Fruit fly (Drosophila melanogaster): ENCODE data around the gene Spag1.

The Spag1 gene

DNA sequence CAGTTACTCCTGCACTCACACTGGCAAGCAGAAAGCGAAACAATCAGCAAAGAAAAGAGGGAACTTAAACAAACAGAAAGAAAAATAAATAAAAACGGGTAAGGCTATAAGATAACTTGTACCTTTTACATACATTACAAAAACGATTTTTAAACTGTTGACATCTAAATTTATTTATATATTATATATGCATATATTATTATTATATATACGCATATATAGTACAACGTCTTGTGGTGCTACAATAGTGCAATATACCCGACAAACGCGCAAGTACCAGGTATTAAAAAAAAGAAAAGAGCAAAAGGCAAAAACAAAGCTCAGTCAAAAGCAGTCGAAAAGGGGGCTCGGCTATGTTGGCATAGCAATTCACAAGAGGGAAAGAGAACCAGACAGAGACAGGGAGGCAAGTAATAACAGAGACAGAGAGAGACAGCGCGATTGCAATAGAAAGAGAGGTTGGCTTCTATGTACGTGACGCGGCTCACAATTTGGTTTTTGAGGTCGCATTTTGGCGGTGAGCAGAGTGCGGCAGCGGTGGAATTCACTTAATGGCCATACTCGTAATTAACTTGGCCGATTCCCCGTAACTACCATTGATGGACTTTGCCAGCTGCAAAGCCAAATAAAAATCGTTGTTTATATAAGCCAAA lies 6.5 kb downstream of the Spag1 start (continued):
- TF ChIP-seq Sry-β (GFP tag; optimal IDR thresholded peaks at IDR 0.05) (no peak), Drgx (GFP tag; IDR thresholded peaks at IDR 0.05) (peak; percentile 96), Abd-B (GFP tag; optimal IDR thresholded peaks at IDR 0.05) (peak; percentile 62), CG7928 (GFP tag; optimal IDR thresholded peaks at IDR 0.05) (peak; percentile 8), NC2α (GFP tag; optimal IDR thresholded peaks at IDR 0.05) (no peak), shn (GFP tag; optimal IDR thresholded peaks at IDR 0.05) (no peak), tap (tag; optimal IDR thresholded peaks at IDR 0.05) (peak; percentile 66), CG8089 (GFP tag; optimal IDR thresholded peaks at IDR 0.05) (no peak), CG7987 (GFP tag; optimal IDR thresholded peaks at IDR 0.05) (peak; percentile 13), pnt (GFP tag; optimal IDR thresholded peaks at IDR 0.05) (no peak), CG17328 (GFP tag; IDR thresholded peaks at IDR 0.05) (peak; percentile 88), lov (optimal IDR thresholded peaks at IDR 0.05) (no peak), lov (GFP tag; IDR thresholded peaks at IDR 0.05) (peak; percentile 68; the same call in 1 of the 3 replicates), oc (tag; optimal IDR thresholded peaks at IDR 0.05) (peak; percentile 91), B-H2 (GFP tag; optimal IDR thresholded peaks at IDR 0.05) (no peak), CG34376 (GFP tag; optimal IDR thresholded peaks at IDR 0.05) (no peak), NC2β (GFP tag; optimal IDR thresholded peaks at IDR 0.05) (no peak), sima (GFP tag; optimal IDR thresholded peaks at IDR 0.05) (no peak), sens-2 (GFP tag; IDR thresholded peaks at IDR 0.05) (no peak), knrl (GFP tag; IDR thresholded peaks at IDR 0.05; ENCODE audit: partially characterized antibody) (no peak), so (GFP tag; IDR thresholded peaks at IDR 0.05) (peak; percentile 79; the same call in 2 of the 3 replicates), CG16813 (GFP tag; IDR thresholded peaks at IDR 0.05; ENCODE audit: partially characterized antibody) (no peak), CG17186 (GFP tag; optimal IDR thresholded peaks at IDR 0.05) (no peak), scrt (GFP tag; optimal IDR thresholded peaks at IDR 0.05) (peak; percentile 51), CG6272 (GFP tag; IDR thresholded peaks at IDR 0.05) (peak; percentile 68), CG31441 (GFP tag; IDR thresholded peaks at IDR 0.05) (peak; percentile 81), CG8281 (tag; optimal IDR thresholded peaks at IDR 0.05) (peak; percentile 4), trh (GFP tag; optimal IDR thresholded peaks at IDR 0.05) (peak; percentile 46), E2f1 (GFP tag; IDR thresholded peaks at IDR 0.05) (peak; percentile 83), CG12104 (GFP tag; optimal IDR thresholded peaks at IDR 0.05) (peak; percentile 56), mam (GFP tag; optimal IDR thresholded peaks at IDR 0.05) (no peak), CG10959 (GFP tag; IDR thresholded peaks at IDR 0.05) (peak; percentile 26; the same call in 1 of the 2 replicates), bbx (GFP tag; IDR thresholded peaks at IDR 0.05; ENCODE audit: partially characterized antibody) (no peak), Myb (GFP tag; optimal IDR thresholded peaks at IDR 0.05) (no peak), CG2712 (tag; optimal IDR thresholded peaks at IDR 0.05) (peak; percentile 89), B-H1 (GFP tag; IDR thresholded peaks at IDR 0.05) (peak; percentile 85), CG5245 (GFP tag; optimal IDR thresholded peaks at IDR 0.05) (no peak), phol (tag; optimal IDR thresholded peaks at IDR 0.05) (peak; percentile 73), D (optimal IDR thresholded peaks at IDR 0.05) (no peak), D (GFP tag; optimal IDR thresholded peaks at IDR 0.05) (peak; percentile 64), Sox102F (GFP tag; optimal IDR thresholded peaks at IDR 0.05) (peak; percentile 95), CG6854 (GFP tag; optimal IDR thresholded peaks at IDR 0.05) (peak; percentile 29), NFAT (GFP tag; IDR thresholded peaks at IDR 0.05) (no peak), CG1024 (GFP tag; IDR thresholded peaks at IDR 0.05) (peak; percentile 73), CG18476 (GFP tag; optimal IDR thresholded peaks at IDR 0.05) (peak; percentile 32), tll (GFP tag; optimal IDR thresholded peaks at IDR 0.05) (no peak), CG9215 (GFP tag; IDR thresholded peaks at IDR 0.05) (no peak), dm (GFP tag; optimal IDR thresholded peaks at IDR 0.05) (no peak), ewg (GFP tag; optimal IDR thresholded peaks at IDR 0.05) (peak; percentile 66), CG2202 (tag; optimal IDR thresholded peaks at IDR 0.05) (peak; percentile 32), bab2 (GFP tag; optimal IDR thresholded peaks at IDR 0.05) (no peak)
